Worm (Caenorhabditis elegans): ENCODE results near the gene Y49F6B.9.

ce11 chrII:3500373-3500772, 1.2 kb upstream of the Y49F6B.9 start:
- TF ChIP-seq tab-1 (GFP tag; IDR thresholded peaks at IDR 0.05): no peak
- TF ChIP-seq klf-2 (GFP tag; conservative IDR thresholded peaks at IDR 0.05): no peak
- TF ChIP-seq ref-1 (GFP tag; conservative IDR thresholded peaks at IDR 0.05): no peak
- TF ChIP-seq flt-1 (GFP tag; IDR thresholded peaks at IDR 0.05): no peak
- no peak for TF ChIP-seq ztf-23 (GFP tag; IDR thresholded peaks at IDR 0.05)
- TF ChIP-seq med-1 (GFP tag; optimal IDR thresholded peaks at IDR 0.05; ENCODE audit: insufficient read depth): no peak
- TF ChIP-seq T22C8.4 (GFP tag; IDR thresholded peaks at IDR 0.05): no peak
- TF ChIP-seq ztf-29 (GFP tag; IDR thresholded peaks at IDR 0.05): no peak

All from whole organism, midembryonic.